Fruit fly (Drosophila melanogaster): ENCODE results near the gene b.
A peak's percentile ranks its signal among the peaks of the same experiment; 100 is the strongest.

The b gene

DNA sequence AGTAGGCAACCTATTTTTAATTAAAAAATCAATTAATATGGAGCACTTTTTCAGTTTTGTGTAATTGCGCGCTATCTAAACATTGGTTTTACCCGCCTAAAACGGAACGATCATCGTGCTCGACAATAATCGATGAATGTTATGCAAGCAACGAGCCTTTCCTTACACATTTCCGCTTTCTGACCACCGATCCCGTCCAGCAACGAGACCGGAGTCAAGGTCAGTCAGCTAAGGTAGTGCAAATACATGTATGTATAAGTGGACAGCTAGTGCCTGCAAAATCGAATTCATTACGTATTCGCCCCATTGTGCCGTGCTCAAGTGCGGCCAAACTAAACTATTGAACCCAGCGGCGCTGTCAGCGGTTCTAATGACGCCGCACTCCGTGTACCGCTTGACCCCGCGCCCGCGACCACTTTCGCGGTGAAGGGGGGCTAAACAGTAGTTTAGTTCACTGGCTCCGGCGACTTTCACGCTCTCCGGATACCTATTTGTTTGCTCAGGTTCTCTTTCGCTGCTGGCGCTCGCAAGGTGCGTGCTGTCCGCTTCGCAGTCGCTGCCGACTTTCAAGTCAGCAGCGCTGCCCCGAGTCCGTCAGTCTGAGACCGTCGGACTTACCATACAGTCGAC lies 17.9 kb upstream of the b start, which contains the start of gene CAH1 (continued):
- TF ChIP-seq CG13775 (GFP tag; optimal IDR thresholded peaks at IDR 0.05) = no peak
- TF ChIP-seq ftz-f1 (GFP tag; optimal IDR thresholded peaks at IDR 0.05) = peak; percentile 63
- no peak for TF ChIP-seq lbe (GFP tag; optimal IDR thresholded peaks at IDR 0.05)
- TF ChIP-seq Hr78 (GFP tag; optimal IDR thresholded peaks at IDR 0.05) = peak in 1 of 2 experiments; percentile 96
- no peak for TF ChIP-seq toy (GFP tag; IDR thresholded peaks at IDR 0.05)
- TF ChIP-seq zfh2 (GFP tag; optimal IDR thresholded peaks at IDR 0.05) = no peak
- no peak for TF ChIP-seq unc-4 (GFP tag; IDR thresholded peaks at IDR 0.05; ENCODE audit: partially characterized antibody)

DNA sequence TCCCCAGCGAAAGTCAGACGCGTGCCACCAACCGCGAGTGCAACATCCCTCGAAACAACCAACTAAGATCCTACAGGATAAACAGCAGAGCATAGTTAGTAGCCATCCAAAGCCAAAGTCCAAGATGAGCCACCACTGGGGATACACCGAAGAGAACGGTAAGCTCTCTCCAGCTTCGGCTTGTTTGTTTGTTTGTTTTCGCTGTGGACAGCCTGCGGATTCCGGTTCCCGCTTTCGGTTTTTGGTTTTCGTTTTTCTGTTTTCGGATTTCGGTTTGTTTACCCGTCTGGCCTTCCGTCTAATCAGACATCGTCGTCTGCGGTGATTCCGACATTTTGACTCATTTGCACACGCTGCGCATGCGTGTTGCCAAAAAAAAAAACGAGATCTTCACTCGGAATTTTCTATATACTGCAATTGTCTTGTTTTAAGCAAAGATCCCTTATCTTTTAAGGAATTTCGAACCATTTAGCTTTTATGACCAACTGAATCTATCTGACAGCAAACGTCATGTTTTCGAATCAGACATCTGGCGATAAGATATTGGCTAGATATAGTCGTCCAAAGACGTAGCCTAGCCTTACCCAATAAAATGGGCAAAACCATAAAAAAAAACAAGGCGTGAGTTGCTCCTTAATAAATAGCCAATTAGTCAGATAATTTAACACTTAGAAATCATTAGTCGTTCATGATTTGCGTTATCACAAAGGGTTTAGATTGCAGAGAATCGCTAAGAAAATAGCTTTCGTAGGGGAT lies 17.1 kb upstream of the b start:
- no peak for TF ChIP-seq row (GFP tag; IDR thresholded peaks at IDR 0.05)
- TF ChIP-seq Jarid2 (GFP tag; optimal IDR thresholded peaks at IDR 0.05) = peak; percentile 25
- TF ChIP-seq Deaf1 (tag; optimal IDR thresholded peaks at IDR 0.05) = peak; percentile 82
- no peak for TF ChIP-seq z (GFP tag; IDR thresholded peaks at IDR 0.05)
- peak; percentile 6 for TF ChIP-seq HHEX (GFP tag; optimal IDR thresholded peaks at IDR 0.05)
- no peak for TF ChIP-seq toy (GFP tag; IDR thresholded peaks at IDR 0.05)
- peak; percentile 93 for TF ChIP-seq exex (tag; optimal IDR thresholded peaks at IDR 0.05)
- peak; percentile 64 for TF ChIP-seq Med (GFP tag)
- TF ChIP-seq BtbVII (GFP tag; optimal IDR thresholded peaks at IDR 0.05) = peak; percentile 10
- TF ChIP-seq ind (GFP tag; optimal IDR thresholded peaks at IDR 0.05) = no peak
- peak; percentile 31 for TF ChIP-seq gro (GFP tag; optimal IDR thresholded peaks at IDR 0.05)
- no peak for TF ChIP-seq CG4707 (GFP tag; optimal IDR thresholded peaks at IDR 0.05)
- peak; percentile 75 for TF ChIP-seq sd (tag; optimal IDR thresholded peaks at IDR 0.05)
- peak; percentile 38 for TF ChIP-seq CG12769 (tag; optimal IDR thresholded peaks at IDR 0.05)
- TF ChIP-seq so (GFP tag; IDR thresholded peaks at IDR 0.05) = peak; percentile 22; the same call in 1 of the 3 replicates
- peak; percentile 94 for TF ChIP-seq CG7987 (GFP tag; optimal IDR thresholded peaks at IDR 0.05)
- TF ChIP-seq pho (GFP tag; optimal IDR thresholded peaks at IDR 0.05) = no peak
- no peak for TF ChIP-seq CG13287 (GFP tag; IDR thresholded peaks at IDR 0.05; ENCODE audit: partially characterized antibody)
- TF ChIP-seq CG18599 (GFP tag; optimal IDR thresholded peaks at IDR 0.05) = peak; percentile 26
- no peak for TF ChIP-seq CG15011 (GFP tag; optimal IDR thresholded peaks at IDR 0.05)
- TF ChIP-seq grn (GFP tag; optimal IDR thresholded peaks at IDR 0.05) = peak; percentile 50

DNA sequence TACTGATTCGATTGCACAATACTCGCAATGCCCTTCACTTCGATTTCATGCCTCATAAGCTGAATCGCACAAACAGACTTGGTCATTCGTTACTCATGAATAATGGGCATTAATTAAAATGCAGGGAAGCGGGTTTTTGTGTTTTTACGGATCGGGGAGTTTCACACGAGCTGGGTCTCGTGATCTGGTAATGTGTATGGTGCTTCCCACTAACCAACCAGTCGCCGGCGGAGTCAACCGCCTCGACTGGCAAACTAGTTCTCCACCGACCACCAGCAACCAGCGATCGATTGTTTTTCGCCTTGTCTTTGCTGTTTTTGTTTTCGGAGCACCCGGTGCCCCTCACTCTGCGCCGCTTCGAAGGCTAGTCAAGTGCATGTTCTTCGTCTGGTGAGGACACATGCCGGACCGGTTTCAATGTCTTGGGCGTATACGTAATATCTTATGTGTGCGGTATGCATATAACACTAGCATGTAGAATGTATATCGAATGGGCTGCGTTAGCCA lies 16.4 kb upstream of the b start:
- peak; percentile 46; the same call in 1 of the 2 replicates for TF ChIP-seq onecut (GFP tag; IDR thresholded peaks at IDR 0.05)
- no peak for TF ChIP-seq grau (tag; optimal IDR thresholded peaks at IDR 0.05)
- no peak for TF ChIP-seq CG31388 (GFP tag; optimal IDR thresholded peaks at IDR 0.05)
- peak; percentile 20; the same call in 1 of the 2 replicates for TF ChIP-seq crol (GFP tag; IDR thresholded peaks at IDR 0.05)
- TF ChIP-seq CG2678 (tag; optimal IDR thresholded peaks at IDR 0.05) = no peak
- TF ChIP-seq CG9727 (GFP tag; optimal IDR thresholded peaks at IDR 0.05) = no peak
- TF ChIP-seq en (GFP tag; optimal IDR thresholded peaks at IDR 0.05) = no peak
- no peak for TF ChIP-seq CHES-1-like (GFP tag; optimal IDR thresholded peaks at IDR 0.05)
- TF ChIP-seq ind (GFP tag; optimal IDR thresholded peaks at IDR 0.05) = no peak
- TF ChIP-seq E2f1 (GFP tag; IDR thresholded peaks at IDR 0.05) = no peak
- TF ChIP-seq nerfin-1 (tag; optimal IDR thresholded peaks at IDR 0.05) = no peak
- TF ChIP-seq CG6813 (GFP tag; optimal IDR thresholded peaks at IDR 0.05) = no peak
- no peak for TF ChIP-seq tll (GFP tag; optimal IDR thresholded peaks at IDR 0.05)
- no peak for TF ChIP-seq Bdp1 (GFP tag; optimal IDR thresholded peaks at IDR 0.05)
- TF ChIP-seq sqz (GFP tag; optimal IDR thresholded peaks at IDR 0.05) = peak; percentile 50
- TF ChIP-seq CG17612 (GFP tag; IDR thresholded peaks at IDR 0.05) = no peak
- no peak for TF ChIP-seq Atf-2 (GFP tag; optimal IDR thresholded peaks at IDR 0.05)
- no peak for TF ChIP-seq Xrp1 (GFP tag; IDR thresholded peaks at IDR 0.05)
- TF ChIP-seq gsb-n (tag; optimal IDR thresholded peaks at IDR 0.05) = no peak
- TF ChIP-seq ci (GFP tag; IDR thresholded peaks at IDR 0.05) = no peak

Data from whole organism, embryonic.